Fruit fly (Drosophila melanogaster) whole organism, prepupa: ENCODE results near the gene AIMP2.

Experiments
- Blimp-1 ChIP-seq: fragments of 200-800 bp; sonication (Bioruptor generic); optimal IDR thresholded peaks from 3 replicates; lab custom pipeline; 2017; ENCODE audit warnings: missing biosample characterization, missing genetic modification characterization, mild to moderate bottlenecking, moderate library complexity, missing genetic modification reagents
- CG10631 ChIP-seq: fragments of 200-800 bp; sonication (Bioruptor generic); optimal IDR thresholded peaks from 2 replicates; lab custom pipeline; 2016; ENCODE audit warnings: missing biosample characterization, missing genetic modification characterization
- CG11294 ChIP-seq: fragments of 200-800 bp; sonication (Bioruptor generic); IDR thresholded peaks from 2 replicates; pipeline ENCODE4 v1.3.6; 2022; ENCODE audit warnings: missing biosample characterization, missing genetic modification characterization
- CG11762 ChIP-seq: fragments of 200-800 bp; sonication (Bioruptor generic); optimal IDR thresholded peaks from 3 replicates; lab custom pipeline; 2016; ENCODE audit warnings: missing biosample characterization, missing genetic modification characterization; ENCODE audit not compliant: insufficient read depth
- CG11902 ChIP-seq: fragments of 200-800 bp; sonication (Bioruptor generic); optimal IDR thresholded peaks from 3 replicates; lab custom pipeline; 2016; ENCODE audit warnings: missing biosample characterization, missing genetic modification characterization
- CG15336 ChIP-seq: fragments of 200-800 bp; sonication (Bioruptor generic); IDR thresholded peaks from 2 replicates; pipeline ENCODE4 v1.3.6; 2022; ENCODE audit warnings: missing biosample characterization, missing genetic modification characterization
- CG1621 ChIP-seq: fragments of 200-800 bp; sonication (Bioruptor generic); optimal IDR thresholded peaks from 3 replicates; lab custom pipeline; 2018; ENCODE audit warnings: missing biosample characterization, mild to moderate bottlenecking, missing genetic modification characterization
- CG16779 ChIP-seq: fragments of 200-800 bp; sonication (Bioruptor generic); optimal IDR thresholded peaks from 3 replicates; lab custom pipeline; 2017; ENCODE audit warnings: missing biosample characterization, mild to moderate bottlenecking, missing genetic modification characterization
- CG31627 ChIP-seq: fragments of 200-800 bp; sonication (Bioruptor generic); optimal IDR thresholded peaks from 3 replicates; lab custom pipeline; 2016; ENCODE audit warnings: missing biosample characterization, missing genetic modification characterization
- CG32006 ChIP-seq: fragments of 200-800 bp; sonication (Bioruptor generic); optimal IDR thresholded peaks from 3 replicates; lab custom pipeline; 2017; ENCODE audit warnings: missing biosample characterization, mild to moderate bottlenecking, missing genetic modification characterization
- CG34406 ChIP-seq: fragments of 200-800 bp; sonication (Bioruptor generic); optimal IDR thresholded peaks from 3 replicates; lab custom pipeline; 2016; ENCODE audit warnings: missing biosample characterization, missing genetic modification characterization
- CG3919 ChIP-seq: fragments of 200-800 bp; sonication (Bioruptor generic); optimal IDR thresholded peaks from 3 replicates; lab custom pipeline; 2016; ENCODE audit warnings: missing biosample characterization, missing genetic modification characterization
- CG6163 ChIP-seq: fragments of 200-800 bp; sonication (Bioruptor generic); IDR thresholded peaks from 3 replicates; pipeline ENCODE4 v1.3.6; 2022; ENCODE audit warnings: missing biosample characterization, missing genetic modification characterization
- CG6276 ChIP-seq: fragments of 200-800 bp; sonication (Bioruptor generic); optimal IDR thresholded peaks from 2 replicates; lab custom pipeline; 2017; ENCODE audit warnings: missing biosample characterization, mild to moderate bottlenecking, missing genetic modification characterization
- CG6792 ChIP-seq: fragments of 200-800 bp; sonication (Bioruptor generic); optimal IDR thresholded peaks from 3 replicates; lab custom pipeline; 2016; ENCODE audit warnings: missing biosample characterization, missing genetic modification characterization
- CG6854 ChIP-seq: fragments of 200-800 bp; sonication (Bioruptor generic); optimal IDR thresholded peaks from 2 replicates; lab custom pipeline; 2017; ENCODE audit warnings: missing biosample characterization, mild to moderate bottlenecking, missing genetic modification characterization
- CG8119 ChIP-seq: fragments of 200-800 bp; sonication (Bioruptor generic); IDR thresholded peaks from 3 replicates; pipeline ENCODE4 v1.3.6; 2022; ENCODE audit warnings: missing biosample characterization, missing genetic modification characterization
- CG8319 ChIP-seq: fragments of 200-800 bp; sonication (Bioruptor generic); optimal IDR thresholded peaks from 3 replicates; lab custom pipeline; 2016; ENCODE audit warnings: missing biosample characterization, missing genetic modification characterization
- CG8632 ChIP-seq: fragments of 200-800 bp; sonication (Bioruptor generic); optimal IDR thresholded peaks from 3 replicates; lab custom pipeline; 2016; ENCODE audit warnings: missing biosample characterization, missing genetic modification characterization
- CG9139 ChIP-seq: fragments of 200-800 bp; sonication (Bioruptor generic); optimal IDR thresholded peaks from 3 replicates; lab custom pipeline; 2017; ENCODE audit warnings: missing biosample characterization, mild to moderate bottlenecking, missing genetic modification characterization
- Eip75B ChIP-seq: fragments of 200-800 bp; sonication (Bioruptor generic); optimal IDR thresholded peaks from 3 replicates; lab custom pipeline; 2016; ENCODE audit warnings: missing biosample characterization, missing genetic modification characterization
- Eip78C ChIP-seq: fragments of 200-800 bp; sonication (Bioruptor generic); peaks from one replicate; lab custom pipeline; 2016; ENCODE audit warnings: missing biosample characterization, missing genetic modification characterization
- Ets96B ChIP-seq: fragments of 200-800 bp; optimal IDR thresholded peaks from 2 replicates; lab custom pipeline; 2019; ENCODE audit warnings: missing biosample characterization, mild to moderate bottlenecking, missing genetic modification characterization, moderate library complexity
- Gug ChIP-seq: fragments of 200-800 bp; sonication (Bioruptor generic); IDR thresholded peaks from 2 replicates; pipeline ENCODE4 v1.3.6; 2022; ENCODE audit warnings: missing biosample characterization, missing genetic modification characterization
- Hr38 ChIP-seq: sonication (Bioruptor generic); optimal IDR thresholded peaks from 2 replicates; lab custom pipeline; 2016; ENCODE audit warnings: missing biosample characterization, missing genetic modification characterization
- Hr39 ChIP-seq: fragments of 200-800 bp; sonication (Bioruptor generic); optimal IDR thresholded peaks from 2 replicates; lab custom pipeline; 2016; ENCODE audit warnings: missing biosample characterization, missing genetic modification characterization
- Lpt ChIP-seq: fragments of 200-800 bp; sonication (Bioruptor generic); optimal IDR thresholded peaks from 3 replicates; lab custom pipeline; 2016; ENCODE audit warnings: missing biosample characterization, missing genetic modification characterization
- Met ChIP-seq: fragments of 200-800 bp; sonication (Bioruptor generic); optimal IDR thresholded peaks from 3 replicates; lab custom pipeline; 2016; ENCODE audit warnings: missing biosample characterization, missing genetic modification characterization
- OdsH ChIP-seq: fragments of 200-800 bp; sonication (Bioruptor generic); optimal IDR thresholded peaks from 3 replicates; lab custom pipeline; 2016; ENCODE audit warnings: missing biosample characterization, missing genetic modification characterization
- Sox14 ChIP-seq: fragments of 200-800 bp; sonication (Bioruptor generic); optimal IDR thresholded peaks from 3 replicates; lab custom pipeline; 2016; ENCODE audit warnings: missing biosample characterization, missing genetic modification characterization
- achi ChIP-seq: fragments of 200-800 bp; sonication (Bioruptor generic); optimal IDR thresholded peaks from 3 replicates; lab custom pipeline; 2016; ENCODE audit warnings: missing biosample characterization, missing genetic modification characterization
- cyc ChIP-seq: fragments of 200-800 bp; sonication (Bioruptor generic); optimal IDR thresholded peaks from 3 replicates; lab custom pipeline; 2016; ENCODE audit warnings: missing biosample characterization, missing genetic modification characterization
- dac ChIP-seq: fragments of 200-800 bp; sonication (Bioruptor generic); optimal IDR thresholded peaks from 2 replicates; lab custom pipeline; 2017; ENCODE audit warnings: missing biosample characterization, mild to moderate bottlenecking, missing genetic modification characterization
- dsx ChIP-seq: fragments of 200-800 bp; optimal IDR thresholded peaks from 3 replicates; lab custom pipeline; 2019; ENCODE audit warnings: missing biosample characterization, mild to moderate bottlenecking, missing genetic modification characterization, moderate library complexity; ENCODE audit not compliant: poor library complexity, severe bottlenecking
- eg ChIP-seq: fragments of 200-800 bp; sonication (Bioruptor generic); IDR thresholded peaks from 3 replicates; pipeline ENCODE4 v1.3.6; 2022; ENCODE audit warnings: missing biosample characterization, missing genetic modification characterization
- esn ChIP-seq: fragments of 200-800 bp; sonication (Bioruptor generic); optimal IDR thresholded peaks from 2 replicates; lab custom pipeline; 2016; ENCODE audit warnings: missing biosample characterization, mild to moderate bottlenecking, missing genetic modification characterization, moderate library complexity
- fd59A ChIP-seq: fragments of 200-800 bp; sonication (Bioruptor generic); optimal IDR thresholded peaks from 2 replicates; lab custom pipeline; 2017; ENCODE audit warnings: missing biosample characterization, mild to moderate bottlenecking, missing genetic modification characterization, missing genetic modification reagents
- fd85E ChIP-seq: fragments of 200-800 bp; sonication (Bioruptor generic); optimal IDR thresholded peaks from 3 replicates; lab custom pipeline; 2016; ENCODE audit warnings: missing biosample characterization, missing genetic modification characterization
- fkh ChIP-seq: fragments of 200-800 bp; sonication (Bioruptor generic); optimal IDR thresholded peaks from 3 replicates; lab custom pipeline; 2017; ENCODE audit warnings: missing biosample characterization, mild to moderate bottlenecking, missing genetic modification characterization, moderate library complexity
- pdm3 ChIP-seq: fragments of 200-800 bp; sonication (Bioruptor generic); optimal IDR thresholded peaks from 3 replicates; lab custom pipeline; 2016; ENCODE audit warnings: missing biosample characterization, missing genetic modification characterization
- spab ChIP-seq: fragments of 200-800 bp; sonication (Bioruptor generic); optimal IDR thresholded peaks from 2 replicates; lab custom pipeline; 2017; ENCODE audit warnings: missing biosample characterization, mild to moderate bottlenecking, missing genetic modification characterization, missing genetic modification reagents
- ss ChIP-seq, 2 experiments: fragments of 200-800 bp; sonication (Bioruptor generic); optimal IDR thresholded peaks; 2 replicates in 1 of 2; 3 replicates in 1 of 2; lab custom pipeline; 2017 to 2018; ENCODE audit warnings: mild to moderate bottlenecking in 2 of 2, missing biosample characterization in 2 of 2, missing genetic modification characterization in 2 of 2, moderate library complexity in 1 of 2
- svp ChIP-seq: fragments of 200-800 bp; sonication (Bioruptor generic); peaks from one replicate; lab custom pipeline; 2016; ENCODE audit warnings: missing biosample characterization, missing genetic modification characterization
- topi ChIP-seq: fragments of 200-800 bp; sonication (Bioruptor generic); optimal IDR thresholded peaks from 3 replicates; lab custom pipeline; 2016; ENCODE audit warnings: missing biosample characterization, missing genetic modification characterization
- vri ChIP-seq: fragments of 200-800 bp; sonication (Bioruptor generic); optimal IDR thresholded peaks from 3 replicates; lab custom pipeline; 2016; ENCODE audit warnings: missing biosample characterization, mild to moderate bottlenecking, missing genetic modification characterization

The AIMP2 gene

dm6 chr3L:15535800-15536225, 47.6 kb upstream of the AIMP2 start (continued):
- no peak for TF ChIP-seq topi (GFP tag; lab: Kevin White, UChicago)
- TF ChIP-seq CG31627 (GFP tag; lab: Kevin White, UChicago), result no peak
- TF ChIP-seq Blimp-1 (GFP tag; lab: Kevin White, UChicago), result peak; percentile 8
- TF ChIP-seq CG6792, result no peak
- no peak for TF ChIP-seq CG11762 (GFP tag; lab: Kevin White, UChicago)
- no peak for TF ChIP-seq CG8319
- no peak for TF ChIP-seq fd85E (GFP tag; lab: Kevin White, UChicago)
- no peak for TF ChIP-seq CG16779
- TF ChIP-seq, all 60 proteins: peak for 10

DNA sequence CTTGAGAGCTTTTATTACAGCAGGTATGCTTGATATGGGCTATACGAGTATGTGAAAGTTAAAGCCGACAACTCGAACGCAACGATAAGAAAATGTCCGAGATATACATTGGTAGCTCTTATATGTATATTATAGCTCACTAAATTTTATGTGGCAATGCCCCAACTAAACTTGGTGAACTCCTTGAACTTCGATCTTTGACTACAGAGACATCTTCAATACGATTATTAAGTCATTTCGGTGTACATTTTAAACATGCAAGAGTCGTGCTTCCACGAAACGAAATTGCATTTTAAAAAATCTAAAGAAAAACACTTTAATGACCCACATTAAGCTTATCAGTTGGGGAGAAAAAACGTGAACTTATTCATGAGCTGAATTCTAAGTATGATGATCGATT, 46.9 kb upstream of the AIMP2 start:
- TF ChIP-seq achi (GFP tag; lab: Kevin White, UChicago), result no peak
- no peak for TF ChIP-seq fd59A
- TF ChIP-seq CG34406, result no peak
- TF ChIP-seq CG15336, result no peak
- TF ChIP-seq svp (GFP tag; lab: Kevin White, UChicago), result peak; percentile 71

DNA sequence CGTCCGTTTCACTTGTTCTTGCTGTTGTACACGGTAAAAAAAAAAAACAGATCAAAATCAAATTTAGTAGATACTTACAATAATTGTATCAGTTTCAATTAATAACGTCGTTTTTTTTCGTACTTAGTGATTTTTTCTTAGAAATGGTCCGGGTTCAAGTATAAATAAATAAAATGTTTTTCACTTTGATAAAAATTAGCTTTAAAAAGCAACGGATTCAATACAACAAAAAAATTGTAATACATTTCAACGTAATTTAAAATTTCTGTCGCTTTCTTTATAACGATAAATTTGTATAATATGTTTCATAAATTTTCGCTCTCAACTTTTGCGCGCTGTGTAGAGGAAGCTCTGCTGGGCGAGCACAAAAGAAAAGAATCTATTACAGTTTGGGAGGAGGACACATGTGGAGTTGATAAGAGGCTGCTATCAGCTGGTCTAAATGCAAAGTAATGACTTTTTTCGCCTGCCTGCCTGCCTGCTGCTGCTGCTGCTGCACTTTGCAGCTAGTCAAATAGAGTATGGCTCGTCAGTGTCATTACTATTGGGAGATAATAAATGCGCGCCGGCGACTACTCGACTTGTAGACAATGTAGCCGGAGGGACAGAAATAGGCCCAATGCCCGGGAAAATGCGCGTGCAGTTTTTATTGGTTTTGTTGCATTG, 45.4 kb upstream of the AIMP2 start:
- peak; percentile 51 for TF ChIP-seq dsx (GFP tag; lab: Kevin White, UChicago)
- TF ChIP-seq cyc (GFP tag; lab: Kevin White, UChicago), result peak; percentile 20
- TF ChIP-seq CG11762 (GFP tag; lab: Kevin White, UChicago), result peak; percentile 59
- no peak for TF ChIP-seq Hr38 (GFP tag; lab: Kevin White, UChicago)
- peak; percentile 46 for TF ChIP-seq esn (GFP tag; lab: Kevin White, UChicago)
- TF ChIP-seq Hr39, result peak; percentile 47
- peak; percentile 68 for TF ChIP-seq pdm3 (GFP tag; lab: Kevin White, UChicago)
- peak; percentile 36; the same call in 2 of the 3 replicates for TF ChIP-seq CG6163 (GFP tag; lab: Robert Waterston, UW)
- TF ChIP-seq CG6792, result peak; percentile 27
- TF ChIP-seq fd85E (GFP tag; lab: Kevin White, UChicago), result no peak
- peak; percentile 66 for TF ChIP-seq Lpt (GFP tag; lab: Kevin White, UChicago)
- TF ChIP-seq achi (GFP tag; lab: Kevin White, UChicago), result peak; percentile 76
- peak; percentile 60 for TF ChIP-seq spab
- TF ChIP-seq CG31627 (GFP tag; lab: Kevin White, UChicago), result peak; percentile 37
- TF ChIP-seq vri (GFP tag; lab: Kevin White, UChicago), result no peak
- TF ChIP-seq CG3919 (GFP tag; lab: Kevin White, UChicago), result peak; percentile 45
- TF ChIP-seq CG16779, result peak; percentile 30
- peak; percentile 56 for TF ChIP-seq Met (GFP tag; lab: Kevin White, UChicago)
- peak; percentile 79 for TF ChIP-seq CG6276 (GFP tag; lab: Kevin White, UChicago)
- peak; percentile 41 for TF ChIP-seq dac (GFP tag; lab: Kevin White, UChicago)
- TF ChIP-seq Sox14, result peak; percentile 71
- TF ChIP-seq CG8632, result peak; percentile 29
- no peak for TF ChIP-seq Blimp-1 (GFP tag; lab: Kevin White, UChicago)
- TF ChIP-seq CG34406, result peak; percentile 48
- peak; percentile 42; the same call in 1 of the 2 replicates for TF ChIP-seq CG11294 (GFP tag; lab: Robert Waterston, UW)
- TF ChIP-seq fkh (GFP tag; lab: Kevin White, UChicago), result no peak
- no peak for TF ChIP-seq CG6854 (GFP tag; lab: Kevin White, UChicago)
- TF ChIP-seq eg (GFP tag; lab: Robert Waterston, UW), result peak; percentile 62; the same call in 1 of the 3 replicates
- TF ChIP-seq CG8319, result peak; percentile 21
- TF ChIP-seq OdsH (GFP tag; lab: Kevin White, UChicago), result peak; percentile 73
- peak; percentile 49 for TF ChIP-seq topi (GFP tag; lab: Kevin White, UChicago)
- peak; percentile 58; the same call in 2 of the 3 replicates for TF ChIP-seq CG8119
- TF ChIP-seq Eip78C (GFP tag; lab: Kevin White, UChicago), result peak; percentile 93
- TF ChIP-seq CG10631 (GFP tag; lab: Kevin White, UChicago), result peak; percentile 70
- peak; percentile 62 for TF ChIP-seq Ets96B
- no peak for TF ChIP-seq CG1621 (tag; lab: Kevin White, UChicago)
- TF ChIP-seq Gug (GFP tag; lab: Robert Waterston, UW), result peak; percentile 71
- TF ChIP-seq CG9139 (GFP tag; lab: Kevin White, UChicago), result no peak
- TF ChIP-seq ss (GFP tag; optimal IDR thresholded peaks at IDR 0.05; lab: Kevin White, UChicago), result peak; percentile 36 to 67
- TF ChIP-seq CG11902 (GFP tag; lab: Kevin White, UChicago), result peak; percentile 5
- peak; percentile 90 for TF ChIP-seq CG32006 (GFP tag; lab: Kevin White, UChicago)
- TF ChIP-seq CG15336, result peak; percentile 79
- peak; percentile 63 for TF ChIP-seq Eip75B (GFP tag; lab: Kevin White, UChicago)
